Fruit fly (Drosophila melanogaster) whole organism, embryonic: ENCODE data around the gene Fbxl7.

Experiments
- B-H1 ChIP-seq: fragments of 200-800 bp; sonication (Bioruptor generic); IDR thresholded peaks from 3 replicates; pipeline ENCODE4 v1.3.6; 2022; ENCODE audit warnings: missing biosample characterization, missing genetic modification characterization
- C15 ChIP-seq: fragments of 200-800 bp; sonication (Bioruptor generic); IDR thresholded peaks from 3 replicates; pipeline ENCODE4 v1.3.6; 2022; ENCODE audit warnings: missing biosample characterization, missing genetic modification characterization
- CG11398 ChIP-seq: fragments of 200-800 bp; sonication (Bioruptor generic); optimal IDR thresholded peaks from 2 replicates; lab custom pipeline; 2016; ENCODE audit warnings: missing biosample characterization, missing genetic modification characterization
- CG12659 ChIP-seq: fragments of 200-800 bp; sonication (Bioruptor generic); optimal IDR thresholded peaks from 3 replicates; lab custom pipeline; 2017; ENCODE audit warnings: mild to moderate bottlenecking, missing biosample characterization, missing genetic modification reagents, missing genetic modification characterization
- CG14710 ChIP-seq: fragments of 200-800 bp; sonication (Bioruptor generic); optimal IDR thresholded peaks from 3 replicates; lab custom pipeline; 2019; ENCODE audit warnings: missing biosample characterization, mild to moderate bottlenecking, missing genetic modification characterization, moderate library complexity
- CG1603 ChIP-seq: fragments of 200-800 bp; sonication (Bioruptor generic); optimal IDR thresholded peaks from 2 replicates; lab custom pipeline; 2019; ENCODE audit warnings: missing biosample characterization, mild to moderate bottlenecking, missing genetic modification characterization, moderate library complexity
- CG16863 ChIP-seq: fragments of 200-800 bp; sonication (Bioruptor generic); optimal IDR thresholded peaks from 3 replicates; lab custom pipeline; 2016; ENCODE audit warnings: missing biosample characterization, missing genetic modification characterization
- CG17361 ChIP-seq: fragments of 200-800 bp; sonication (Bioruptor generic); IDR thresholded peaks from 3 replicates; pipeline ENCODE4 v1.3.6; 2022; ENCODE audit warnings: missing biosample characterization, missing genetic modification characterization
- CG2199 ChIP-seq: fragments of 200-800 bp; sonication (Bioruptor generic); IDR thresholded peaks from 3 replicates; pipeline ENCODE4 v1.3.6; 2022; ENCODE audit warnings: missing biosample characterization, missing genetic modification characterization
- CG31365 ChIP-seq: fragments of 200-800 bp; sonication (Bioruptor generic); optimal IDR thresholded peaks from 2 replicates; lab custom pipeline; 2018; ENCODE audit warnings: missing biosample characterization, mild to moderate bottlenecking, missing genetic modification characterization
- CG3838 ChIP-seq: fragments of 200-800 bp; sonication (Bioruptor generic); optimal IDR thresholded peaks from 3 replicates; lab custom pipeline; 2016; ENCODE audit warnings: missing biosample characterization, missing genetic modification characterization
- CG4404 ChIP-seq: fragments of 200-800 bp; sonication (Bioruptor generic); IDR thresholded peaks from 2 replicates; pipeline ENCODE4 v1.3.6; 2022; ENCODE audit warnings: missing biosample characterization, missing genetic modification characterization
- CG4854 ChIP-seq: fragments of 200-800 bp; sonication (Bioruptor generic); optimal IDR thresholded peaks from 2 replicates; lab custom pipeline; 2016; ENCODE audit warnings: missing biosample characterization, missing genetic modification characterization, inconsistent platforms
- CG6791 ChIP-seq: fragments of 200-800 bp; sonication (Bioruptor generic); IDR thresholded peaks from 3 replicates; pipeline ENCODE4 v1.3.6; 2022; ENCODE audit warnings: missing biosample characterization, missing genetic modification characterization; ENCODE audit not compliant: partially characterized antibody
- CG7357 ChIP-seq: fragments of 200-800 bp; sonication (Bioruptor generic); IDR thresholded peaks from 3 replicates; pipeline ENCODE4 v1.3.6; 2022; ENCODE audit warnings: missing biosample characterization, missing genetic modification characterization
- CG7372 ChIP-seq: fragments of 200-800 bp; sonication (Bioruptor generic); IDR thresholded peaks from 2 replicates; pipeline ENCODE4 v1.3.6; 2022; ENCODE audit warnings: missing biosample characterization, missing genetic modification characterization
- CG8089 ChIP-seq: fragments of 200-800 bp; sonication (Bioruptor generic); optimal IDR thresholded peaks from 3 replicates; lab custom pipeline; 2016; ENCODE audit warnings: missing biosample characterization, missing genetic modification characterization
- CG8388 ChIP-seq: fragments of 200-800 bp; sonication (Bioruptor generic); optimal IDR thresholded peaks from 2 replicates; lab custom pipeline; 2019; ENCODE audit warnings: missing biosample characterization, mild to moderate bottlenecking, missing genetic modification characterization, moderate library complexity
- CG9817 ChIP-seq: fragments of 200-800 bp; sonication (Bioruptor generic); optimal IDR thresholded peaks from 2 replicates; lab custom pipeline; 2018; ENCODE audit warnings: missing biosample characterization, mild to moderate bottlenecking, missing genetic modification characterization, moderate library complexity
- Camta ChIP-seq: fragments of 200-800 bp; sonication (Bioruptor generic); optimal IDR thresholded peaks from 2 replicates; lab custom pipeline; 2016; ENCODE audit warnings: missing biosample characterization, missing genetic modification characterization
- CoRest ChIP-seq: fragments of 200-800 bp; sonication (Bioruptor generic); optimal IDR thresholded peaks from 3 replicates; lab custom pipeline; 2018; ENCODE audit warnings: missing biosample characterization, mild to moderate bottlenecking, missing genetic modification characterization, moderate library complexity
- Dip2 ChIP-seq: fragments of 200-800 bp; sonication (Bioruptor generic); IDR thresholded peaks from 2 replicates; pipeline ENCODE4 v1.3.6; 2022; ENCODE audit warnings: missing biosample characterization, missing genetic modification characterization
- E2f2 ChIP-seq: fragments of 200-800 bp; sonication (Bioruptor generic); IDR thresholded peaks from 2 replicates; pipeline ENCODE4 v1.3.6; 2022; ENCODE audit warnings: missing biosample characterization, missing genetic modification characterization
- Ets65A ChIP-seq: fragments of 200-800 bp; sonication (Bioruptor generic); peaks from one replicate; lab custom pipeline; 2016; ENCODE audit warnings: missing biosample characterization, missing genetic modification characterization
- Hand ChIP-seq: fragments of 200-800 bp; sonication (Bioruptor generic); optimal IDR thresholded peaks from 2 replicates; lab custom pipeline; 2017; ENCODE audit warnings: mild to moderate bottlenecking, missing biosample characterization, missing genetic modification reagents, missing genetic modification characterization
- Hmr ChIP-seq: fragments of 200-800 bp; sonication (Bioruptor generic); optimal IDR thresholded peaks from 3 replicates; lab custom pipeline; 2017; ENCODE audit warnings: mild to moderate bottlenecking, missing biosample characterization, missing genetic modification reagents, missing genetic modification characterization
- Mad ChIP-seq: fragments of 200-800 bp; sonication (Bioruptor generic); optimal IDR thresholded peaks from 2 replicates; lab custom pipeline; 2016; ENCODE audit warnings: missing biosample characterization, missing genetic modification characterization
- Med ChIP-seq: fragments of 200-800 bp; sonication (Bioruptor generic); peaks from one replicate; lab custom pipeline; 2016; ENCODE audit warnings: missing biosample characterization, missing genetic modification characterization, mild to moderate bottlenecking, inconsistent platforms, moderate library complexity
- Oli ChIP-seq: fragments of 200-800 bp; sonication (Bioruptor generic); optimal IDR thresholded peaks from 2 replicates; lab custom pipeline; 2018; ENCODE audit warnings: missing biosample characterization, mild to moderate bottlenecking, missing genetic modification characterization, moderate library complexity
- Poxn ChIP-seq: fragments of 200-800 bp; sonication (Bioruptor generic); IDR thresholded peaks from 2 replicates; pipeline ENCODE4 v1.3.6; 2022; ENCODE audit warnings: missing biosample characterization, missing genetic modification characterization
- Sin3A ChIP-seq: fragments of >200 bp; optimal IDR thresholded peaks from 2 replicates; lab custom pipeline; 2018
- TFAM ChIP-seq: fragments of 200-800 bp; sonication (Bioruptor generic); optimal IDR thresholded peaks from 2 replicates; lab custom pipeline; 2017; ENCODE audit warnings: missing biosample characterization, missing genetic modification characterization, inconsistent platforms
- al ChIP-seq: fragments of 200-800 bp; sonication (Bioruptor generic); IDR thresholded peaks from 2 replicates; pipeline ENCODE4 v1.3.6; 2022; ENCODE audit warnings: missing biosample characterization, missing genetic modification characterization
- ara ChIP-seq: fragments of 200-800 bp; sonication (Bioruptor generic); IDR thresholded peaks from 2 replicates; pipeline ENCODE4 v1.3.6; 2022; ENCODE audit warnings: missing biosample characterization, missing genetic modification characterization
- cas ChIP-seq: fragments of 200-800 bp; sonication (Bioruptor generic); IDR thresholded peaks from 2 replicates; pipeline ENCODE4 v1.3.6; 2022; ENCODE audit warnings: missing biosample characterization, missing genetic modification characterization
- ci ChIP-seq: fragments of 200-800 bp; sonication (Bioruptor generic); IDR thresholded peaks from 3 replicates; pipeline ENCODE4 v1.3.6; 2022; ENCODE audit warnings: missing biosample characterization, missing genetic modification characterization
- croc ChIP-seq: fragments of 200-800 bp; sonication (Bioruptor generic); conservative IDR thresholded peaks from 3 replicates; pipeline ENCODE4 v1.3.6; 2022; ENCODE audit warnings: missing biosample characterization, missing genetic modification characterization
- eve ChIP-seq, 2 experiments: fragments of >200 bp; optimal IDR thresholded peaks; 2 replicates each; lab custom pipeline; 2017; ENCODE audit warnings: missing biosample characterization in 2 of 2, missing genetic modification characterization in 2 of 2
- gce ChIP-seq: fragments of 200-800 bp; sonication (Bioruptor generic); IDR thresholded peaks from 3 replicates; pipeline ENCODE4 v1.3.6; 2022; ENCODE audit warnings: missing biosample characterization, missing genetic modification characterization
- hb ChIP-seq: fragments of 200-800 bp; sonication (Bioruptor generic); IDR thresholded peaks from 3 replicates; pipeline ENCODE4 v1.3.6; 2022; ENCODE audit warnings: missing biosample characterization, missing genetic modification characterization; ENCODE audit not compliant: partially characterized antibody
- klu ChIP-seq: fragments of 200-800 bp; sonication (Bioruptor generic); IDR thresholded peaks from 2 replicates; pipeline ENCODE4 v1.3.6; 2022; ENCODE audit warnings: missing biosample characterization, missing genetic modification characterization
- nerfin-1 ChIP-seq: fragments of 200-800 bp; sonication (Bioruptor generic); optimal IDR thresholded peaks from 3 replicates; lab custom pipeline; 2019; ENCODE audit warnings: missing biosample characterization, mild to moderate bottlenecking, missing genetic modification characterization, moderate library complexity
- nerfin-2 ChIP-seq: fragments of 200-800 bp; sonication (Bioruptor generic); IDR thresholded peaks from 2 replicates; pipeline ENCODE4 v1.3.6; 2022; ENCODE audit warnings: missing biosample characterization, missing genetic modification characterization; ENCODE audit not compliant: partially characterized antibody
- odd ChIP-seq: fragments of 200-800 bp; sonication (Bioruptor generic); optimal IDR thresholded peaks from 2 replicates; lab custom pipeline; 2017; ENCODE audit warnings: missing biosample characterization, mild to moderate bottlenecking, missing genetic modification characterization
- peb ChIP-seq: fragments of 200-800 bp; sonication (Bioruptor generic); IDR thresholded peaks from 2 replicates; pipeline ENCODE4 v1.3.6; 2022; ENCODE audit warnings: missing biosample characterization, missing genetic modification characterization
- pzg ChIP-seq: fragments of 200-800 bp; sonication (Bioruptor generic); optimal IDR thresholded peaks from 3 replicates; lab custom pipeline; 2018; ENCODE audit warnings: missing biosample characterization, mild to moderate bottlenecking, missing genetic modification characterization, moderate library complexity
- ro ChIP-seq: fragments of 200-800 bp; sonication (Bioruptor generic); IDR thresholded peaks from 2 replicates; pipeline ENCODE4 v1.3.6; 2022; ENCODE audit warnings: missing biosample characterization, missing genetic modification characterization
- salm ChIP-seq: fragments of 200-800 bp; sonication (Bioruptor generic); optimal IDR thresholded peaks from 2 replicates; lab custom pipeline; 2018; ENCODE audit warnings: missing biosample characterization, mild to moderate bottlenecking, missing genetic modification characterization
- shn ChIP-seq: fragments of 200-800 bp; sonication (Bioruptor generic); optimal IDR thresholded peaks from 3 replicates; lab custom pipeline; 2016; ENCODE audit warnings: missing biosample characterization, missing genetic modification characterization
- ttk ChIP-seq: fragments of 200-800 bp; sonication (Bioruptor generic); IDR thresholded peaks from 2 replicates; pipeline ENCODE4 v2.1.2; 2022; ENCODE audit warnings: missing biosample characterization, missing genetic modification characterization
- twi ChIP-seq: fragments of 200-800 bp; optimal IDR thresholded peaks from 2 replicates; lab custom pipeline; 2019; ENCODE audit warnings: missing biosample characterization, mild to moderate bottlenecking, missing genetic modification characterization, moderate library complexity
- wor ChIP-seq: fragments of 200-800 bp; sonication (Bioruptor generic); IDR thresholded peaks from 2 replicates; pipeline ENCODE4 v1.3.6; 2022; ENCODE audit warnings: missing biosample characterization, missing genetic modification characterization
- zen2 ChIP-seq: fragments of 200-800 bp; sonication (Bioruptor generic); IDR thresholded peaks from 3 replicates; pipeline ENCODE4 v1.3.6; 2022; ENCODE audit warnings: missing biosample characterization, missing genetic modification characterization; ENCODE audit not compliant: partially characterized antibody

Fbxl7 gene

DNA sequence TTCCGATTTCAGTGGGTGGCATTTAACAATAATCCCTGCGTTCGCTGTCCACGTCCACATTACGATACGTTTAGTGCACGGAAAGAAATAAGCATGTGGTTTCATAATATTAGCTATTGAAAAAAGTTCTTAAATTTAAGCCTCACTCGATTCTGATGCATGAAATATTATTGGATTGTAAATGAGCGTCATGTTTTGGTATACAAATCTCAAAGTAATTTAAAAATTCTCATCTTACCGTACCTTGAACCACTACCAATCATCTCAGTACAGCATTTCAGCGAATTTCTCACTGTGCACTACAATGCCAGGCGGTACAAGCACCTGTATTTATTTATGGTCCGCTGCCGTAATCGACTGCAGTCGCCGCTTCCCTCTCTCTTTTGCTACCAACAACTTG lies 53.5 kb downstream of the Fbxl7 start (continued):
- TF ChIP-seq CG7357 (GFP tag; lab: Robert Waterston, UW): peak; percentile 80
- TF ChIP-seq ara: no peak
- TF ChIP-seq cas (GFP tag; lab: Robert Waterston, UW): no peak
- peak; percentile 89 for TF ChIP-seq CoRest (tag; lab: Kevin White, UChicago)
- peak; percentile 83 for TF ChIP-seq CG9817
- no peak for TF ChIP-seq nerfin-2
- TF ChIP-seq klu (GFP tag; lab: Robert Waterston, UW): no peak
- TF ChIP-seq Oli (tag; lab: Kevin White, UChicago): peak; percentile 88
- TF ChIP-seq Ets65A (GFP tag; lab: Kevin White, UChicago): peak; percentile 96
- no peak for TF ChIP-seq eve (GFP tag; optimal IDR thresholded peaks at IDR 0.05; lab: Kevin White, UChicago)
- peak; percentile 78 for TF ChIP-seq Camta
- TF ChIP-seq CG4404 (GFP tag; lab: Robert Waterston, UW): no peak
- TF ChIP-seq Med (GFP tag; lab: Kevin White, UChicago): peak; percentile 94
- no peak for TF ChIP-seq ro
- no peak for TF ChIP-seq E2f2 (GFP tag; lab: Robert Waterston, UW)
- no peak for TF ChIP-seq wor (GFP tag; lab: Robert Waterston, UW)
- TF ChIP-seq Poxn (GFP tag; lab: Robert Waterston, UW): no peak
- TF ChIP-seq ci (GFP tag; lab: Robert Waterston, UW): no peak
- TF ChIP-seq CG1603 (tag; lab: Kevin White, UChicago): peak; percentile 87
- TF ChIP-seq peb: no peak
- TF ChIP-seq CG6791: no peak
- no peak for TF ChIP-seq CG7372
- TF ChIP-seq shn (GFP tag; lab: Kevin White, UChicago): peak; percentile 79
- TF ChIP-seq gce (GFP tag; lab: Robert Waterston, UW): no peak
- TF ChIP-seq Dip2 (GFP tag; lab: Robert Waterston, UW): no peak
- TF ChIP-seq CG8388 (GFP tag; lab: Kevin White, UChicago): peak; percentile 78
- peak; percentile 58 for TF ChIP-seq CG4854 (GFP tag; lab: Kevin White, UChicago)
- TF ChIP-seq CG14710 (tag; lab: Kevin White, UChicago): peak; percentile 55
- TF ChIP-seq Hand (GFP tag; lab: Kevin White, UChicago): peak; percentile 51
- peak; percentile 56 for TF ChIP-seq CG31365 (tag; lab: Kevin White, UChicago)
- peak; percentile 53 for TF ChIP-seq twi (tag; lab: Kevin White, UChicago)
- TF ChIP-seq croc (GFP tag; lab: Robert Waterston, UW): peak; percentile 53; the same call in 1 of the 3 replicates
- peak; percentile 81 for TF ChIP-seq CG12659
- TF ChIP-seq CG11398 (GFP tag; lab: Kevin White, UChicago): peak; percentile 67
- TF ChIP-seq Sin3A (lab: Kevin White, UChicago): no peak
- peak; percentile 75 for TF ChIP-seq Hmr (GFP tag; lab: Kevin White, UChicago)
- peak; percentile 70 for TF ChIP-seq Mad (GFP tag; lab: Kevin White, UChicago)
- no peak for TF ChIP-seq ttk (GFP tag; lab: Robert Waterston, UW)
- TF ChIP-seq zen2: no peak
- no peak for TF ChIP-seq hb (GFP tag; lab: Robert Waterston, UW)
- TF ChIP-seq CG2199 (GFP tag; lab: Robert Waterston, UW): no peak
- TF ChIP-seq CG17361 (GFP tag; lab: Robert Waterston, UW): no peak
- TF ChIP-seq B-H1 (GFP tag; lab: Robert Waterston, UW): no peak
- no peak for TF ChIP-seq al
- TF ChIP-seq salm (tag; lab: Kevin White, UChicago): peak; percentile 76
- peak; percentile 74 for TF ChIP-seq odd (GFP tag; lab: Kevin White, UChicago)
- peak; percentile 27 for TF ChIP-seq CG3838 (GFP tag; lab: Kevin White, UChicago)
- no peak for TF ChIP-seq pzg
- peak; percentile 80 for TF ChIP-seq CG16863 (GFP tag; lab: Kevin White, UChicago)
- no peak for TF ChIP-seq C15 (GFP tag; lab: Robert Waterston, UW)
- TF ChIP-seq TFAM (GFP tag; lab: Kevin White, UChicago): no peak
- TF ChIP-seq nerfin-1: peak; percentile 76
- peak; percentile 71 for TF ChIP-seq CG8089 (GFP tag; lab: Kevin White, UChicago)
